Worm (Caenorhabditis elegans) whole organism, L3 larva: Measurements from ENCODE around the gene F36H9.2.

Experiments
- ama-1 ChIP-seq: fragments of 150-350 bp; optimal IDR thresholded peaks from 2 replicates; lab custom pipeline; 2018
- elt-1 ChIP-seq: fragments of 150-350 bp; optimal IDR thresholded peaks from 2 replicates; lab custom pipeline; 2014; ENCODE audit warnings: missing biosample characterization, missing genetic modification characterization
- nhr-12 ChIP-seq: fragments of 150-350 bp; optimal IDR thresholded peaks from 2 replicates; lab custom pipeline; 2014; ENCODE audit warnings: missing biosample characterization, missing genetic modification characterization
- unc-62 ChIP-seq: fragments of 150-350 bp; sonication (generic microtip); optimal IDR thresholded peaks from 4 replicates; lab custom pipeline; 2014; ENCODE audit warnings: missing biosample characterization, missing genetic modification reagents, missing genetic modification characterization

ce11 chrV:1751449-1751848, 36.8 kb upstream of the F36H9.2 start, which contains the start of gene srh-199:
- TF ChIP-seq unc-62 (GFP tag; lab: Kevin White, UChicago) (no peak), ama-1 (lab: Kevin White, UChicago) (no peak), nhr-12 (no peak), elt-1 (tag; lab: Kevin White, UChicago) (no peak)
